Fruit fly (Drosophila melanogaster): ENCODE results near the gene CG13460.

CG13460 gene

DNA sequence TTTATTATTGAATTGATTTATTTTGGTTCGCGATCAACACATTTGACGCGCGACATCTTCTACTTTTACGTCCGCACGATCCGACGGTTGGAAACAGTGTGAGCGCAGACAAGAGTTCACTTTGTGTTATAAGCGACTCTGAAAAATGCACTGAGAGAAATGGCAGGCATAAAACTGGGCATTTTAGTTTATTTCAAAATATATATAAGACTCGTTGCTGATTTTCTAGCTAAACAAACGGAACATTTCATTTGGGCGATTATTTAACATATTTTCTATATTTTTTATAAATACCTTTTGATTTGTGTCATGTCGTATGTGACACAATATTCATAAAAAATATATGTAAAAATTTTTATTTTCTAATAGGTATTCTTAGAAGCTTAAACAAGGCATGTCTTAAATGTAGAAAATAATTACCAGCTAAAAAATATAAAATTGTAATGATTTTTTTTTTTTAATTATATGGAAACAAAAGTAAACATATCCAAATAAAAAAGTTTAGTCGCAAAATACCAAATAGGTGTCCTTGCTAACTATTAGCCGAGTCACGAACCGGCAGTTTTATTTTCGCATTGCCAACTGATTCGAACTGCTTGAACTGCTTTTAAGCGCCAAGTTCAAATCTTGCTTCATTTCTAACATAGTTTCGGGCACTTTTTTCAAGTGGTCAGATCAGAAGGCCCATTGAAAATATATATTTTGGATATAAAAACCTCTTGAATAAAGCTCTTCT lies 47.4 kb downstream of the CG13460 start, which contains the start of gene Reck (continued):
- TF ChIP-seq Abd-B (GFP tag; optimal IDR thresholded peaks at IDR 0.05) (peak; percentile 39), CG15269 (tag; optimal IDR thresholded peaks at IDR 0.05) (peak; percentile 83), eyg (GFP tag; optimal IDR thresholded peaks at IDR 0.05) (no peak), CG6654 (GFP tag; optimal IDR thresholded peaks at IDR 0.05) (peak; percentile 15), CG4730 (GFP tag; IDR thresholded peaks at IDR 0.05) (peak; percentile 74), CG2875 (GFP tag; optimal IDR thresholded peaks at IDR 0.05) (peak; percentile 76), otp (GFP tag; IDR thresholded peaks at IDR 0.05) (peak; percentile 79; the same call in 2 of the 3 replicates), Hsf (GFP tag; optimal IDR thresholded peaks at IDR 0.05) (peak; percentile 70), p53 (GFP tag; optimal IDR thresholded peaks at IDR 0.05) (no peak), CG8944 (GFP tag; optimal IDR thresholded peaks at IDR 0.05) (peak; percentile 12), Six4 (GFP tag; optimal IDR thresholded peaks at IDR 0.05) (peak; percentile 79), CG10209 (GFP tag; optimal IDR thresholded peaks at IDR 0.05) (peak; percentile 73), Mrtf (GFP tag; IDR thresholded peaks at IDR 0.05) (peak; percentile 53; the same call in 2 of the 3 replicates), Opbp (GFP tag; IDR thresholded peaks at IDR 0.05; ENCODE audit: partially characterized antibody) (no peak), ind (GFP tag; optimal IDR thresholded peaks at IDR 0.05) (peak; percentile 81), CG17385 (GFP tag; optimal IDR thresholded peaks at IDR 0.05) (peak; percentile 77), Fer3 (tag; optimal IDR thresholded peaks at IDR 0.05) (peak; percentile 79), Lpt (GFP tag; optimal IDR thresholded peaks at IDR 0.05) (no peak), CG6765 (GFP tag; optimal IDR thresholded peaks at IDR 0.05) (peak; percentile 59), so (GFP tag; IDR thresholded peaks at IDR 0.05) (no peak; the same call in none of the 3 replicates), CG7963 (GFP tag; IDR thresholded peaks at IDR 0.05; ENCODE audit: partially characterized antibody) (no peak), luna (GFP tag; optimal IDR thresholded peaks at IDR 0.05) (no peak), CG8924 (tag; optimal IDR thresholded peaks at IDR 0.05) (peak; percentile 89), shn (GFP tag; optimal IDR thresholded peaks at IDR 0.05) (no peak), Sox100B (GFP tag; optimal IDR thresholded peaks at IDR 0.05) (peak; percentile 84), Neu2 (GFP tag; optimal IDR thresholded peaks at IDR 0.05; ENCODE audit: borderline replicate concordance) (no peak), NC2β (GFP tag; optimal IDR thresholded peaks at IDR 0.05) (peak; percentile 45), salm (tag; optimal IDR thresholded peaks at IDR 0.05) (peak; percentile 63), Bdp1 (GFP tag; optimal IDR thresholded peaks at IDR 0.05) (no peak), ken (GFP tag; IDR thresholded peaks at IDR 0.05) (peak; percentile 65), CG4328 (GFP tag; optimal IDR thresholded peaks at IDR 0.05) (peak; percentile 72), gsb (GFP tag; IDR thresholded peaks at IDR 0.05) (peak; percentile 47; the same call in 1 of the 2 replicates), CG15011 (GFP tag; optimal IDR thresholded peaks at IDR 0.05) (no peak), Bteb2 (GFP tag; optimal IDR thresholded peaks at IDR 0.05) (peak; percentile 59), fd64A (GFP tag; optimal IDR thresholded peaks at IDR 0.05) (no peak), wek (GFP tag; optimal IDR thresholded peaks at IDR 0.05) (no peak), CG8765 (GFP tag; IDR thresholded peaks at IDR 0.05) (peak; percentile 70), crp (GFP tag; optimal IDR thresholded peaks at IDR 0.05) (peak in 1 of 2 experiments; percentile 13), CG30431 (GFP tag; optimal IDR thresholded peaks at IDR 0.05) (peak; percentile 71), Kr (GFP tag; optimal IDR thresholded peaks at IDR 0.05) (no peak), sima (GFP tag; optimal IDR thresholded peaks at IDR 0.05) (no peak), br (optimal IDR thresholded peaks at IDR 0.05) (no peak), onecut (GFP tag; IDR thresholded peaks at IDR 0.05) (peak; percentile 78), tin (GFP tag; optimal IDR thresholded peaks at IDR 0.05) (peak; percentile 84), CG8089 (GFP tag; optimal IDR thresholded peaks at IDR 0.05) (peak; percentile 44), Trl (optimal IDR thresholded peaks at IDR 0.05) (no peak), Trl (GFP tag; optimal IDR thresholded peaks at IDR 0.05) (peak; percentile 48), CG17328 (GFP tag; IDR thresholded peaks at IDR 0.05) (peak; percentile 88), Taf1 (GFP tag; IDR thresholded peaks at IDR 0.05) (no peak), CG32532 (GFP tag; IDR thresholded peaks at IDR 0.05) (peak; percentile 80; the same call in 1 of the 2 replicates)
